Worm (Caenorhabditis elegans) whole organism, L3 larva: ENCODE results near the gene Y43B11AL.1.

Source experiments
- ama-1 ChIP-seq: fragments of 150-350 bp; optimal IDR thresholded peaks from 2 replicates; lab custom pipeline; 2018
- nhr-11 ChIP-seq: fragments of 150-350 bp; optimal IDR thresholded peaks from 2 replicates; lab custom pipeline; 2014; ENCODE audit warnings: missing biosample characterization, missing genetic modification characterization
- nhr-12 ChIP-seq: fragments of 150-350 bp; optimal IDR thresholded peaks from 2 replicates; lab custom pipeline; 2014; ENCODE audit warnings: missing biosample characterization, missing genetic modification characterization
- skn-1 ChIP-seq: fragments of 150-350 bp; optimal IDR thresholded peaks from 2 replicates; lab custom pipeline; 2014; ENCODE audit warnings: missing biosample characterization, missing genetic modification characterization

DNA sequence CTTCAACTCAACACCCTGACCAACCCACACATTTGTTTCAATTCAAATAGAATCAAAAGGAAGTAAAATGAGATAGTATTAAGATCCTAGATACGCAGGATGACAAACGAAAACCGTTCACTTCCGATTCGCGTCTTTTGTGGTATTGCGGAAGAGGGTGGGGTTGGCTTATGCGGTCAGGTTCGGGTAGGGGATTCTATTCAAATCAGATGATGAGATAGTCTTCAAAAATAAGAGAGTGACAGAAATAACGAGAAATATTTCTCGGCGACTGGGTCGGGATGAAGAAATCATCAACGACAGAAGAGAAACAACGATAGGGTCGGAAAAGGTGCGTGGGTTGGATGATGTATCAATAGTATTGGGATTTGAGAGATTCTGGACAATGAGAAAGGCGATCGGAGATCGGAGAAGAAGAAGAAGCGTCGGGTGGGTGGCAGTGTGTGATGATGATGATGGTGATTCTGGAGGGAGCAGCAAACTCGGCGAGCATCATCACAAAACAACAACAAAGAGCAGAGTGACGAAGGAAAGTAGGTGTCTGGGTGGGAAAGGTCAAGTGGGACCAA, 30.4 kb downstream of the Y43B11AL.1 start:
- no peak for TF ChIP-seq nhr-12 (tag; lab: Kevin White, UChicago)
- TF ChIP-seq skn-1 (tag; lab: Kevin White, UChicago), result no peak
- TF ChIP-seq ama-1 (lab: Kevin White, UChicago), result no peak
- TF ChIP-seq nhr-11 (tag; lab: Kevin White, UChicago), result no peak
